Worm (Caenorhabditis elegans): ENCODE data around the gene F58H1.7.

DNA sequence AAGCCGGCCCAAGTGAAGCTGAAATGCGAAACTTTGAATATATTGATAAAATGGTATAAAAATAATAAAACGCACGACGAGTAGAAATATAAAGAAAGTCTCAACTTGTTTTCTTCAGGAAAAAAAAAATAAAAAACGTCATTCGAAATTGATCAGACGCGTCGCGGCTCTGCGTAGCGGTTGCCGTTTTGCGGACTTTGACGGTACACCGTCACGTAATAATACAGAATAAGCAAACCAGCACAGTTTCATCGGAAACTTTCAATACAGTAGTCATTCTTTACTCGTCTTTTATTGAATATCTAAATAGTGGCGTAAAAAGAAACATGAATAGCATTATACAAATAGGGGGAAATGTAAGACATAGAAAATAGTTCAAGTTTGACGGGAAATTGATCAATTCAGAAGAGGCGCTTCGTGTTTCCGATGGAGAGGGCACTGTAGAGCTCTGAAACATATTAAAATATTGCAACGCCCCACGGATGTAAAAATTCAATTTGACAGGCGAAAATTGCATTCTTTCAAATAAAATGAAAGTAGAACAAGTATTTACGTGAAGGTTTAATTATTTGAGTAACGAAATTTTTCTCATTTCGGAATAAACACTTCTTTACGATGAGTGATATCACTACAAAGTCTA lies 29.2 kb upstream of the F58H1.7 start, which contains the start of the genes cyl-1 and C52E4.7:
- TF ChIP-seq jun-1 (tag; optimal IDR thresholded peaks at IDR 0.05) = no peak
- TF ChIP-seq lin-15B (tag; optimal IDR thresholded peaks at IDR 0.05) = no peak
- TF ChIP-seq nhr-77 (tag; optimal IDR thresholded peaks at IDR 0.05) = no peak
- no peak for TF ChIP-seq zag-1 (tag; optimal IDR thresholded peaks at IDR 0.05)
- no peak for TF ChIP-seq lir-3 (tag; optimal IDR thresholded peaks at IDR 0.05)
- TF ChIP-seq pqm-1 (tag; optimal IDR thresholded peaks at IDR 0.05) = no peak
- no peak for TF ChIP-seq sdz-12 (GFP tag; optimal IDR thresholded peaks at IDR 0.05)
- no peak for TF ChIP-seq lin-39 (tag; optimal IDR thresholded peaks at IDR 0.05)
- no peak for TF ChIP-seq tra-1 (GFP tag; IDR thresholded peaks at IDR 0.05)
- TF ChIP-seq nhr-237 (tag; optimal IDR thresholded peaks at IDR 0.05) = no peak
- TF ChIP-seq mxl-3 (GFP tag; optimal IDR thresholded peaks at IDR 0.05) = no peak
